Worm (Caenorhabditis elegans) whole organism, L4 larva: Measurements from ENCODE around the gene F40G9.9.

ENCODE experiments used
- T20F7.1 ChIP-seq: fragments of 200-800 bp; sonication (Bioruptor generic); optimal IDR thresholded peaks from 2 replicates; lab custom pipeline; 2018; ENCODE audit warnings: mild to moderate bottlenecking, missing genetic modification characterization, missing compliant biosample characterization
- ceh-20 ChIP-seq: fragments of 200-800 bp; sonication (Bioruptor generic); IDR thresholded peaks from 2 replicates; pipeline ENCODE4 v1.3.6; 2022; ENCODE audit warnings: missing genetic modification reagents, missing genetic modification characterization, missing compliant biosample characterization
- hlh-30 ChIP-seq: sonication (generic microtip); optimal IDR thresholded peaks from 2 replicates; lab custom pipeline; 2017; ENCODE audit warnings: antibody characterized with exemption, mild to moderate bottlenecking, missing genetic modification characterization, missing compliant biosample characterization; ENCODE audit not compliant: insufficient read depth
- lin-13 ChIP-seq: fragments of 150-350 bp; optimal IDR thresholded peaks from 2 replicates; lab custom pipeline; 2014; ENCODE audit warnings: missing biosample characterization, missing genetic modification reagents, missing genetic modification characterization
- lsy-2 ChIP-seq, 2 experiments: fragments of 150-350 bp in 1 of 2; sonication (generic microtip) in 1 of 2; optimal IDR thresholded peaks; 2 replicates each; lab custom pipeline; 2014 to 2017; ENCODE audit warnings: missing biosample characterization in 2 of 2, missing genetic modification characterization in 2 of 2

- no peak for TF ChIP-seq lin-13 (GFP tag; lab: Kevin White, UChicago)
- TF ChIP-seq hlh-30 (tag; lab: Kevin White, UChicago): no peak
- no peak for TF ChIP-seq ceh-20
- TF ChIP-seq lsy-2 (tag; optimal IDR thresholded peaks at IDR 0.05; lab: Kevin White, UChicago): no peak
- no peak for TF ChIP-seq T20F7.1
These were observed 47.0 kb downstream of the F40G9.9 start, which contains the start of gene pals-23 for ce11 chrIII:124478-124877.
